Worm (Caenorhabditis elegans) whole organism, L4/young adult: ENCODE results near the gene fan-1.

Experiments used
- W03F9.2 ChIP-seq: fragments of 150-350 bp; optimal IDR thresholded peaks from 2 replicates; lab custom pipeline; 2014; ENCODE audit warnings: missing biosample characterization, missing genetic modification characterization
- dao-5 ChIP-seq: sonication (generic microtip); optimal IDR thresholded peaks from 2 replicates; lab custom pipeline; 2016; ENCODE audit warnings: missing genotype, missing genetic modification characterization, moderate library complexity, missing compliant biosample characterization

- TF ChIP-seq dao-5 (tag; lab: Kevin White, UChicago): no peak
- TF ChIP-seq W03F9.2 (tag; lab: Kevin White, UChicago): no peak
Measured at ce11 chrIV:6529832-6530231, 18.7 kb upstream of the fan-1 start.
